Fruit fly (Drosophila melanogaster) whole organism, embryonic: ENCODE data around the gene CG3651.

Experiments used
- CG12071 ChIP-seq: fragments of 200-800 bp; sonication (Bioruptor generic); optimal IDR thresholded peaks from 3 replicates; lab custom pipeline; 2018; ENCODE audit warnings: missing biosample characterization, mild to moderate bottlenecking, missing genetic modification characterization
- CG12104 ChIP-seq: fragments of 200-800 bp; sonication (Bioruptor generic); optimal IDR thresholded peaks from 3 replicates; lab custom pipeline; 2016; ENCODE audit warnings: missing biosample characterization, missing genetic modification characterization
- CG13287 ChIP-seq: fragments of 200-800 bp; sonication (Bioruptor generic); IDR thresholded peaks from 2 replicates; pipeline ENCODE4 v1.3.6; 2022; ENCODE audit warnings: missing biosample characterization, missing genetic modification characterization; ENCODE audit not compliant: partially characterized antibody
- CG14667 ChIP-seq: fragments of 200-800 bp; sonication (Bioruptor generic); IDR thresholded peaks from 2 replicates; pipeline ENCODE4 v1.3.6; 2022; ENCODE audit warnings: missing biosample characterization, missing genetic modification characterization
- CG15696 ChIP-seq: fragments of 200-800 bp; sonication (Bioruptor generic); optimal IDR thresholded peaks from 2 replicates; lab custom pipeline; 2019; ENCODE audit warnings: missing biosample characterization, mild to moderate bottlenecking, missing genetic modification characterization, moderate library complexity
- CG17359 ChIP-seq: fragments of 200-800 bp; sonication (Bioruptor generic); optimal IDR thresholded peaks from 3 replicates; lab custom pipeline; 2018; ENCODE audit warnings: missing biosample characterization, mild to moderate bottlenecking, missing genetic modification characterization, moderate library complexity
- CG17829 ChIP-seq: fragments of 200-800 bp; optimal IDR thresholded peaks from 2 replicates; lab custom pipeline; 2019; ENCODE audit warnings: missing biosample characterization, mild to moderate bottlenecking, missing genetic modification characterization, moderate library complexity
- CG3163 ChIP-seq: fragments of 200-800 bp; sonication (Bioruptor generic); optimal IDR thresholded peaks from 3 replicates; lab custom pipeline; 2016; ENCODE audit warnings: missing biosample characterization, missing genetic modification characterization
- CG32772 ChIP-seq: fragments of 200-800 bp; sonication (Bioruptor generic); IDR thresholded peaks from 2 replicates; pipeline ENCODE4 v1.3.6; 2022; ENCODE audit warnings: missing biosample characterization, missing genetic modification characterization
- CG33213 ChIP-seq: fragments of 200-800 bp; sonication (Bioruptor generic); optimal IDR thresholded peaks from 3 replicates; lab custom pipeline; 2016; ENCODE audit warnings: missing biosample characterization, missing genetic modification characterization
- CG5245 ChIP-seq: fragments of 200-800 bp; sonication (Bioruptor generic); optimal IDR thresholded peaks from 3 replicates; lab custom pipeline; 2016; ENCODE audit warnings: missing biosample characterization, missing genetic modification characterization
- CG6654 ChIP-seq: fragments of 200-800 bp; sonication (Bioruptor generic); optimal IDR thresholded peaks from 2 replicates; lab custom pipeline; 2017; ENCODE audit warnings: missing biosample characterization, mild to moderate bottlenecking, missing genetic modification characterization
- CG7372 ChIP-seq: fragments of 200-800 bp; sonication (Bioruptor generic); IDR thresholded peaks from 2 replicates; pipeline ENCODE4 v1.3.6; 2022; ENCODE audit warnings: missing biosample characterization, missing genetic modification characterization
- CG8281 ChIP-seq: fragments of 200-800 bp; sonication (Bioruptor generic); optimal IDR thresholded peaks from 2 replicates; lab custom pipeline; 2018; ENCODE audit warnings: missing biosample characterization, mild to moderate bottlenecking, missing genetic modification characterization, moderate library complexity
- CG8290 ChIP-seq, 3 experiments: fragments of 200-800 bp; sonication (Bioruptor generic); optimal IDR thresholded peaks; 2 replicates each; lab custom pipeline; 2016 to 2019; ENCODE audit warnings: missing biosample characterization in 3 of 3, missing genetic modification characterization in 3 of 3, mild to moderate bottlenecking in 2 of 3, moderate library complexity in 1 of 3
- CG8924 ChIP-seq: fragments of 200-800 bp; optimal IDR thresholded peaks from 3 replicates; lab custom pipeline; 2019; ENCODE audit warnings: missing biosample characterization, mild to moderate bottlenecking, missing genetic modification characterization, moderate library complexity
- CG9932 ChIP-seq: fragments of 200-800 bp; sonication (Bioruptor generic); IDR thresholded peaks from 2 replicates; pipeline ENCODE4 v1.3.6; 2022; ENCODE audit warnings: missing biosample characterization, missing genetic modification characterization
- CkIIα-i1 ChIP-seq: fragments of 200-800 bp; sonication (Bioruptor generic); IDR thresholded peaks from 2 replicates; pipeline ENCODE4 v1.3.6; 2022; ENCODE audit warnings: missing biosample characterization, missing genetic modification characterization
- Drgx ChIP-seq: fragments of 200-800 bp; sonication (Bioruptor generic); IDR thresholded peaks from 2 replicates; pipeline ENCODE4 v1.3.6; 2022; ENCODE audit warnings: missing biosample characterization, missing genetic modification characterization
- Gug ChIP-seq: fragments of 200-800 bp; sonication (Bioruptor generic); IDR thresholded peaks from 4 replicates; pipeline ENCODE4 v1.3.6; 2022; ENCODE audit warnings: missing biosample characterization, missing genetic modification characterization
- Hr78 ChIP-seq, 2 experiments: fragments of 200-800 bp in 1 of 2; fragments of >200 bp in 1 of 2; sonication (Bioruptor generic) in 1 of 2; optimal IDR thresholded peaks; 2 replicates each; lab custom pipeline; 2017 to 2019; ENCODE audit warnings: missing biosample characterization in 2 of 2, missing genetic modification characterization in 2 of 2, mild to moderate bottlenecking in 1 of 2, moderate library complexity in 1 of 2
- Lpt ChIP-seq: fragments of >200 bp; optimal IDR thresholded peaks from 2 replicates; lab custom pipeline; 2018; ENCODE audit warnings: missing biosample characterization, missing genetic modification characterization
- MBD-R2 ChIP-seq: fragments of 200-800 bp; sonication (Bioruptor generic); IDR thresholded peaks from 2 replicates; pipeline ENCODE4 v1.3.6; 2022; ENCODE audit warnings: missing biosample characterization, missing genetic modification characterization
- Max ChIP-seq: fragments of 200-800 bp; sonication (Bioruptor generic); optimal IDR thresholded peaks from 2 replicates; lab custom pipeline; 2016; ENCODE audit warnings: missing biosample characterization, mild to moderate bottlenecking, missing genetic modification characterization
- NfI ChIP-seq: fragments of 200-800 bp; sonication (Bioruptor generic); optimal IDR thresholded peaks from 3 replicates; lab custom pipeline; 2018; ENCODE audit warnings: missing biosample characterization, mild to moderate bottlenecking, missing genetic modification characterization, moderate library complexity
- Optix ChIP-seq: fragments of 200-800 bp; sonication (Bioruptor generic); IDR thresholded peaks from 3 replicates; pipeline ENCODE4 v1.3.6; 2022; ENCODE audit warnings: missing biosample characterization, missing genetic modification characterization
- Poxn ChIP-seq: fragments of 200-800 bp; sonication (Bioruptor generic); IDR thresholded peaks from 2 replicates; pipeline ENCODE4 v1.3.6; 2022; ENCODE audit warnings: missing biosample characterization, missing genetic modification characterization
- Scr ChIP-seq: fragments of 200-800 bp; sonication (Bioruptor generic); IDR thresholded peaks from 2 replicates; pipeline ENCODE4 v1.3.6; 2022; ENCODE audit warnings: missing biosample characterization, missing genetic modification characterization; ENCODE audit not compliant: partially characterized antibody
- Sry-δ ChIP-seq: fragments of 200-800 bp; sonication (Bioruptor generic); optimal IDR thresholded peaks from 2 replicates; lab custom pipeline; 2016; ENCODE audit warnings: missing biosample characterization, missing genetic modification characterization
- ara ChIP-seq: fragments of 200-800 bp; sonication (Bioruptor generic); IDR thresholded peaks from 2 replicates; pipeline ENCODE4 v1.3.6; 2022; ENCODE audit warnings: missing biosample characterization, missing genetic modification characterization
- az2 ChIP-seq: fragments of 200-800 bp; sonication (Bioruptor generic); optimal IDR thresholded peaks from 3 replicates; lab custom pipeline; 2016; ENCODE audit warnings: missing biosample characterization, missing genetic modification characterization
- bcd ChIP-seq: fragments of 200-800 bp; sonication (Bioruptor generic); optimal IDR thresholded peaks from 2 replicates; lab custom pipeline; 2017; ENCODE audit warnings: missing biosample characterization, mild to moderate bottlenecking, missing genetic modification characterization
- cg ChIP-seq: fragments of 200-800 bp; sonication (Bioruptor generic); optimal IDR thresholded peaks from 3 replicates; lab custom pipeline; 2019; ENCODE audit warnings: missing biosample characterization, mild to moderate bottlenecking, missing genetic modification characterization, moderate library complexity
- chinmo ChIP-seq: fragments of 200-800 bp; sonication (Bioruptor generic); IDR thresholded peaks from 4 replicates; pipeline ENCODE4 v1.3.6; 2022; ENCODE audit warnings: missing biosample characterization, missing genetic modification characterization; ENCODE audit not compliant: partially characterized antibody
- croc ChIP-seq: fragments of 200-800 bp; sonication (Bioruptor generic); conservative IDR thresholded peaks from 3 replicates; pipeline ENCODE4 v1.3.6; 2022; ENCODE audit warnings: missing biosample characterization, missing genetic modification characterization
- ems ChIP-seq: fragments of 200-800 bp; sonication (Bioruptor generic); optimal IDR thresholded peaks from 3 replicates; lab custom pipeline; 2016; ENCODE audit warnings: missing biosample characterization, missing genetic modification characterization
- esg ChIP-seq: fragments of 200-800 bp; sonication (Bioruptor generic); conservative IDR thresholded peaks from 2 replicates; pipeline ENCODE4 v1.3.6; 2022; ENCODE audit warnings: missing biosample characterization, missing genetic modification characterization
- fru ChIP-seq: fragments of >200 bp; optimal IDR thresholded peaks from 2 replicates; lab custom pipeline; 2017
- hkb ChIP-seq, 2 experiments: fragments of 200-800 bp in 1 of 2; fragments of >200 bp in 1 of 2; sonication (Bioruptor generic) in 1 of 2; IDR thresholded peaks in 1 of 2; optimal IDR thresholded peaks in 1 of 2; 2 replicates each; pipeline versions ENCODE4 v1.3.6 to Lab custom; 2017 to 2022; ENCODE audit warnings: missing biosample characterization in 1 of 2, missing genetic modification characterization in 1 of 2
- inv ChIP-seq: fragments of 200-800 bp; sonication (Bioruptor generic); IDR thresholded peaks from 2 replicates; pipeline ENCODE4 v1.3.6; 2022; ENCODE audit warnings: missing biosample characterization, missing genetic modification characterization; ENCODE audit not compliant: partially characterized antibody
- kay ChIP-seq: fragments of 200-800 bp; sonication (Bioruptor generic); optimal IDR thresholded peaks from 2 replicates; lab custom pipeline; 2016; ENCODE audit warnings: missing biosample characterization, missing genetic modification characterization
- nmo ChIP-seq: fragments of 200-800 bp; sonication (Bioruptor generic); optimal IDR thresholded peaks from 2 replicates; lab custom pipeline; 2018; ENCODE audit warnings: missing biosample characterization, mild to moderate bottlenecking, missing genetic modification characterization, moderate library complexity
- nom ChIP-seq: fragments of 200-800 bp; sonication (Bioruptor generic); optimal IDR thresholded peaks from 2 replicates; lab custom pipeline; 2017; ENCODE audit warnings: missing biosample characterization, missing genetic modification characterization, mild to moderate bottlenecking, moderate library complexity, missing genetic modification reagents
- pfk ChIP-seq: fragments of 200-800 bp; sonication (Bioruptor generic); optimal IDR thresholded peaks from 2 replicates; lab custom pipeline; 2018; ENCODE audit warnings: missing biosample characterization, mild to moderate bottlenecking, missing genetic modification characterization, moderate library complexity
- pnt ChIP-seq: fragments of 200-800 bp; sonication (Bioruptor generic); optimal IDR thresholded peaks from 3 replicates; lab custom pipeline; 2016; ENCODE audit warnings: missing biosample characterization, missing genetic modification characterization
- prd ChIP-seq, 3 experiments: fragments of >200 bp in 2 of 3; fragments of 200-800 bp in 1 of 3; sonication (Bioruptor generic) in 1 of 3; optimal IDR thresholded peaks in 2 of 3; IDR thresholded peaks in 1 of 3; 2 replicates in 2 of 3; 3 replicates in 1 of 3; pipeline versions ENCODE4 v1.3.6 to Lab custom; 2017 to 2022; ENCODE audit warnings: missing biosample characterization in 1 of 3, missing genetic modification characterization in 1 of 3
- psq ChIP-seq: fragments of 200-800 bp; sonication (Bioruptor generic); optimal IDR thresholded peaks from 2 replicates; lab custom pipeline; 2017; ENCODE audit warnings: missing biosample characterization, missing genetic modification characterization
- tgo ChIP-seq: fragments of 200-800 bp; sonication (Bioruptor generic); IDR thresholded peaks from 3 replicates; pipeline ENCODE4 v1.3.6; 2022; ENCODE audit warnings: missing biosample characterization, missing genetic modification characterization
- vvl ChIP-seq: fragments of 200-800 bp; sonication (Bioruptor generic); IDR thresholded peaks from 2 replicates; pipeline ENCODE4 v1.3.6; 2022; ENCODE audit warnings: missing biosample characterization, missing genetic modification characterization
- zfh1 ChIP-seq: fragments of 200-800 bp; sonication (Bioruptor generic); IDR thresholded peaks from 3 replicates; pipeline ENCODE4 v1.3.6; 2022; ENCODE audit warnings: missing biosample characterization, missing genetic modification characterization

Gene CG3651

DNA sequence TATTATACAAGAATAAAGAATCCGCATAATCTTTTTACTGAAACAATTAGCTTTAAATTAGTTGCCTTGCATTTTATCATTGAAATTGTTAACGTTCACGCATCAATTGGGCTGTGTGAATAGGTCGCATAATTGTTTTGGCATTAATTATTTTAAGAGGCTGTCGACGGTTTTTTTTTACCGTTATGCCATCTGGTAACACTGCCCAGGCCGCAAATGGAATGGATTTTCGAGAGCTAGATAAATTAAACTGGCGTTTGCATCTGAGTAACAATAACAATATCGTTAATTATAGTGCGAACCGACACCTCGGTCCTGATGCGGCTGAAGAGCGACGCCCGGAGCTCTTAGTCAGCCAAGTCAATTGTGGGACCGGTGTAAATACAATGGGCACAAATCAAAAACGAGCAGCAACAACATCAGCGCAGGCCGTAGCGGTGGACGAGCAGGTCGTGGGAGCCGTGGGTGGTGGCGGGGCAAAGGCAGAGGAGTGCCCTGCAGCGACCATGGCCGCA lies 570 bp downstream of the CG3651 start (continued):
- TF ChIP-seq kay, result no peak
- peak; percentile 54 for TF ChIP-seq CG33213
- no peak for TF ChIP-seq ara (GFP tag; lab: Robert Waterston, UW)
- TF ChIP-seq fru, result no peak
- no peak for TF ChIP-seq esg
- no peak for TF ChIP-seq ems
- TF ChIP-seq prd (optimal IDR thresholded peaks at IDR 0.05; lab: Kevin White, UChicago), result no peak
- 0 out of 3 replicates have a peak, but pooled peaks have one; percentile 31 for TF ChIP-seq prd (GFP tag; IDR thresholded peaks at IDR 0.05; lab: Robert Waterston, UW)
- TF ChIP-seq Lpt (GFP tag; lab: Kevin White, UChicago), result no peak
- no peak for TF ChIP-seq CG15696 (tag; lab: Kevin White, UChicago)
- no peak for TF ChIP-seq hkb (optimal IDR thresholded peaks at IDR 0.05; lab: Kevin White, UChicago)
- TF ChIP-seq hkb (GFP tag; IDR thresholded peaks at IDR 0.05; lab: Robert Waterston, UW), result no peak
- TF ChIP-seq CG9932 (GFP tag; lab: Robert Waterston, UW), result no peak
- no peak for TF ChIP-seq az2 (GFP tag; lab: Kevin White, UChicago)
- no peak for TF ChIP-seq CG8924 (tag; lab: Kevin White, UChicago)
- TF ChIP-seq croc, result no peak
- TF ChIP-seq CkIIα-i1 (GFP tag; lab: Robert Waterston, UW), result no peak
- TF ChIP-seq cg (GFP tag; lab: Kevin White, UChicago), result no peak
- no peak for TF ChIP-seq Drgx (GFP tag; lab: Robert Waterston, UW)
- TF ChIP-seq CG17359 (tag; lab: Kevin White, UChicago), result no peak
- TF ChIP-seq chinmo, result no peak
- TF ChIP-seq vvl (GFP tag; lab: Robert Waterston, UW), result no peak
- TF ChIP-seq CG5245 (GFP tag; lab: Kevin White, UChicago), result no peak
- TF ChIP-seq Sry-δ (GFP tag; lab: Kevin White, UChicago), result peak; percentile 27
- TF ChIP-seq CG8281, result no peak
- TF ChIP-seq Poxn (GFP tag; lab: Robert Waterston, UW), result no peak
- TF ChIP-seq inv (GFP tag; lab: Robert Waterston, UW), result no peak
- TF ChIP-seq CG8290 (GFP tag; optimal IDR thresholded peaks at IDR 0.05; lab: Kevin White, UChicago), result peak; percentile 40
- TF ChIP-seq CG8290 (tag; optimal IDR thresholded peaks at IDR 0.05; lab: Kevin White, UChicago), result peak in 1 of 2 experiments; percentile 57
- TF ChIP-seq pnt (GFP tag; lab: Kevin White, UChicago), result no peak
- TF ChIP-seq bcd (GFP tag; lab: Kevin White, UChicago), result no peak
- peak; percentile 6 for TF ChIP-seq nom (GFP tag; lab: Kevin White, UChicago)
- no peak for TF ChIP-seq Scr (GFP tag; lab: Robert Waterston, UW)
- TF ChIP-seq CG7372 (GFP tag; lab: Robert Waterston, UW), result no peak
- TF ChIP-seq CG6654 (GFP tag; lab: Kevin White, UChicago), result no peak
- TF ChIP-seq CG14667 (GFP tag; lab: Robert Waterston, UW), result no peak
- TF ChIP-seq Hr78 (GFP tag; optimal IDR thresholded peaks at IDR 0.05; lab: Kevin White, UChicago), result no peak
- TF ChIP-seq CG13287 (GFP tag; lab: Robert Waterston, UW), result peak; percentile 36; the same call in 1 of the 2 replicates
- TF ChIP-seq tgo (GFP tag; lab: Robert Waterston, UW), result no peak
- TF ChIP-seq zfh1 (GFP tag; lab: Robert Waterston, UW), result no peak
- peak; percentile 61 for TF ChIP-seq nmo (GFP tag; lab: Kevin White, UChicago)
- TF ChIP-seq CG12104 (GFP tag; lab: Kevin White, UChicago), result no peak
- TF ChIP-seq MBD-R2, result peak; percentile 62
- TF ChIP-seq Max, result no peak
- no peak for TF ChIP-seq CG12071 (GFP tag; lab: Kevin White, UChicago)
- TF ChIP-seq psq (GFP tag; lab: Kevin White, UChicago), result no peak
- TF ChIP-seq Optix, result no peak
- TF ChIP-seq CG3163 (GFP tag; lab: Kevin White, UChicago), result no peak
- TF ChIP-seq NfI (GFP tag; lab: Kevin White, UChicago), result peak; percentile 25
- TF ChIP-seq pfk (GFP tag; lab: Kevin White, UChicago), result peak; percentile 8
- no peak for TF ChIP-seq CG32772 (GFP tag; lab: Robert Waterston, UW)
- TF ChIP-seq Gug (GFP tag; lab: Robert Waterston, UW), result no peak
- TF ChIP-seq CG17829 (tag; lab: Kevin White, UChicago), result peak; percentile 9
